Fruit fly (Drosophila melanogaster) Kc167 (cell line): ENCODE results near the gene brk.

Experiments
- Myc ChIP-seq: fragments of >200 bp; optimal IDR thresholded peaks from 2 replicates; lab custom pipeline; 2017; ENCODE audit warnings: missing external identifiers
- Sin3A ChIP-seq: fragments of >200 bp; optimal IDR thresholded peaks from 2 replicates; lab custom pipeline; 2018; ENCODE audit warnings: missing external identifiers
- h ChIP-seq: fragments of >200 bp; optimal IDR thresholded peaks from 3 replicates; lab custom pipeline; 2018; ENCODE audit warnings: missing external identifiers
- ttk ChIP-seq: sonication (Bioruptor generic); optimal IDR thresholded peaks from 2 replicates; lab custom pipeline; 2017; ENCODE audit warnings: missing external identifiers

dm6 chrX:7307478-7308200, at the start of gene brk:
- TF ChIP-seq Sin3A (lab: Kevin White, UChicago) (no peak), ttk (no peak), h (lab: Kevin White, UChicago) (no peak), Myc (lab: Kevin White, UChicago) (no peak)
